Worm (Caenorhabditis elegans) whole organism, L4 larva: Measurements from ENCODE around the gene egl-4.

ENCODE experiments used
- ceh-28 ChIP-seq: fragments of 150-350 bp; optimal IDR thresholded peaks from 2 replicates; lab custom pipeline; 2014; ENCODE audit warnings: missing biosample characterization, missing genetic modification reagents, missing genetic modification characterization
- fos-1 ChIP-seq: fragments of 150-350 bp; optimal IDR thresholded peaks from 2 replicates; lab custom pipeline; 2014; ENCODE audit warnings: missing biosample characterization, missing genetic modification characterization
- lin-1 ChIP-seq: fragments of 200-800 bp; sonication (Bioruptor generic); IDR thresholded peaks from 2 replicates; pipeline ENCODE4 v1.3.6; 2022; ENCODE audit warnings: missing genetic modification reagents, missing genetic modification characterization, missing compliant biosample characterization
- lin-13 ChIP-seq: fragments of 150-350 bp; optimal IDR thresholded peaks from 2 replicates; lab custom pipeline; 2014; ENCODE audit warnings: missing biosample characterization, missing genetic modification reagents, missing genetic modification characterization
- mdl-1 ChIP-seq, 2 experiments: fragments of 150-350 bp in 1 of 2; sonication (generic microtip) in 1 of 2; optimal IDR thresholded peaks; 2 replicates each; lab custom pipeline; 2014 to 2017; ENCODE audit warnings: missing biosample characterization in 2 of 2, missing genetic modification characterization in 2 of 2
- mdt-29 ChIP-seq: fragments of 200-800 bp; sonication (Bioruptor generic); IDR thresholded peaks from 2 replicates; pipeline ENCODE4 v1.3.6; 2022; ENCODE audit warnings: missing genetic modification reagents, missing genetic modification characterization, missing compliant biosample characterization
- spr-3 ChIP-seq: fragments of 200-800 bp; sonication (Bioruptor generic); optimal IDR thresholded peaks from 2 replicates; lab custom pipeline; 2018; ENCODE audit warnings: mild to moderate bottlenecking, missing genetic modification characterization, missing compliant biosample characterization
- unc-62 ChIP-seq, 3 experiments: fragments of 150-350 bp in 1 of 3; sonication (generic microtip); optimal IDR thresholded peaks in 2 of 3; peaks in 1 of 3; 1 replicate in 1 of 3; 2 replicates in 2 of 3; lab custom pipeline; 2014 to 2017; ENCODE audit warnings: missing biosample characterization in 3 of 3, missing genetic modification characterization in 3 of 3, missing genetic modification reagents in 3 of 3, missing genotype in 1 of 3

- no peak for TF ChIP-seq unc-62 (GFP tag; optimal IDR thresholded peaks at IDR 0.05 in 1 of 2; lab: Kevin White, UChicago)
- TF ChIP-seq unc-62 (tag; optimal IDR thresholded peaks at IDR 0.05; lab: Kevin White, UChicago) = no peak
- no peak for TF ChIP-seq spr-3 (GFP tag; lab: Kevin White, UChicago)
- no peak for TF ChIP-seq mdl-1 (tag; optimal IDR thresholded peaks at IDR 0.05; lab: Kevin White, UChicago)
- TF ChIP-seq lin-13 (GFP tag; lab: Kevin White, UChicago) = no peak
- no peak for TF ChIP-seq lin-1
- TF ChIP-seq mdt-29 (GFP tag; lab: Robert Waterston, UW) = no peak
- TF ChIP-seq ceh-28 = no peak
- no peak for TF ChIP-seq fos-1 (tag; lab: Kevin White, UChicago)
Measured at ce11 chrIV:1895024-1895423, 47.2 kb downstream of the egl-4 start.
